Fruit fly (Drosophila melanogaster): ENCODE data around the gene Jasper.
A peak's percentile ranks its signal among the peaks of the same experiment; 100 is the strongest.

Jasper gene

DNA sequence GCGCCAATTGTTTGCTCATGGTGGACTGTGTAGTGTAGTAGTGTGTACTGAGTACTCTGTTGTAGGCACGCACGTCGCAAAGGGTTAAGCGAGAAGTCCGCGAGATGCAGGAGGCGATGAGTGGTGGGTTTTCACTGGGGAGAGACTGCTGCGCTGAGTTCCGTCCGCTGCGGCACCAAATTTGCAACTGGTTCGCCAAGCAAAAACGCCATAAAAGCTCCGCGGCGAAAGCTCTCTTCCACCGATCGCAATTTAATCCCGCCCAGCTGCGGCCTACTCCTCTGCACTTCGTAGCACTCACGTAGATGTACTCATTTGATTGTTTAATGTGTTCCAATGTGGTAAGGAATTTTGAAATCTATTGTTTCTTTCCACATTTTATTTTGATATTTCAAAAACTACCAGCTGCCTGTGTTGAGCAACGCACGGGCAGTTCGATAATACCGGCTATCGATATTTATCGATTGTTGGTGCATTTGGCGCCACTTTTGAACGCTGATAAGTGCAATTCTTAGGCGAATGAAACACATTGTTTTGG lies 37.3 kb upstream of the Jasper start, which contains the start of gene CG7920 (continued):
- peak; percentile 63 for TF ChIP-seq CG1603 (tag; optimal IDR thresholded peaks at IDR 0.05)
- no peak for TF ChIP-seq repo (GFP tag; optimal IDR thresholded peaks at IDR 0.05)
- TF ChIP-seq CG14965 (GFP tag; optimal IDR thresholded peaks at IDR 0.05; ENCODE audit: borderline replicate concordance), result no peak
- peak; percentile 41 for TF ChIP-seq CG17829 (tag; optimal IDR thresholded peaks at IDR 0.05)
- no peak for TF ChIP-seq CG10565 (GFP tag; optimal IDR thresholded peaks at IDR 0.05)
- TF ChIP-seq CG10654 (GFP tag; optimal IDR thresholded peaks at IDR 0.05), result no peak
- TF ChIP-seq HmgZ (tag; optimal IDR thresholded peaks at IDR 0.05), result peak; percentile 68
- no peak for TF ChIP-seq tx (GFP tag; optimal IDR thresholded peaks at IDR 0.05)
- peak; percentile 54; the same call in 1 of the 2 replicates for TF ChIP-seq hbn (GFP tag; IDR thresholded peaks at IDR 0.05; ENCODE audit: partially characterized antibody)
- peak; percentile 37 for TF ChIP-seq abd-A (tag; optimal IDR thresholded peaks at IDR 0.05)
- TF ChIP-seq sna (GFP tag; IDR thresholded peaks at IDR 0.05; ENCODE audit: partially characterized antibody), result peak; percentile 83
- TF ChIP-seq Oli (tag; optimal IDR thresholded peaks at IDR 0.05), result no peak
- no peak for TF ChIP-seq gsb (GFP tag; IDR thresholded peaks at IDR 0.05)
- TF ChIP-seq CG12071 (GFP tag; optimal IDR thresholded peaks at IDR 0.05), result peak; percentile 24
- TF ChIP-seq esg (GFP tag; conservative IDR thresholded peaks at IDR 0.05), result no peak
- TF ChIP-seq jing (GFP tag; optimal IDR thresholded peaks at IDR 0.05), result no peak
- TF ChIP-seq nau (GFP tag; optimal IDR thresholded peaks at IDR 0.05), result peak; percentile 12
- TF ChIP-seq ems (GFP tag; optimal IDR thresholded peaks at IDR 0.05), result peak; percentile 48
- TF ChIP-seq crp (GFP tag; optimal IDR thresholded peaks at IDR 0.05), result peak in 1 of 2 experiments; percentile 55
- no peak for TF ChIP-seq CG11456 (GFP tag; IDR thresholded peaks at IDR 0.05)
- no peak for TF ChIP-seq crc (GFP tag; optimal IDR thresholded peaks at IDR 0.05)
- peak; percentile 48 for TF ChIP-seq gfzf (GFP tag; optimal IDR thresholded peaks at IDR 0.05)
- peak; percentile 71 for TF ChIP-seq Fer1 (GFP tag; optimal IDR thresholded peaks at IDR 0.05)
- peak; percentile 22 for TF ChIP-seq CG30403 (GFP tag; optimal IDR thresholded peaks at IDR 0.05)
- peak; percentile 53; the same call in 2 of the 3 replicates for TF ChIP-seq CG14860 (GFP tag; IDR thresholded peaks at IDR 0.05; ENCODE audit: partially characterized antibody)
- peak; percentile 2 for TF ChIP-seq nerfin-1 (tag; optimal IDR thresholded peaks at IDR 0.05)
- no peak for TF ChIP-seq tll (GFP tag; optimal IDR thresholded peaks at IDR 0.05)
- TF ChIP-seq CG6813 (GFP tag; optimal IDR thresholded peaks at IDR 0.05), result no peak
- TF ChIP-seq CG12155 (GFP tag; optimal IDR thresholded peaks at IDR 0.05), result no peak
- TF ChIP-seq sob (GFP tag; IDR thresholded peaks at IDR 0.05), result peak; percentile 42; the same call in 1 of the 2 replicates
- TF ChIP-seq CoRest (tag; optimal IDR thresholded peaks at IDR 0.05), result peak; percentile 34
- peak; percentile 71 for TF ChIP-seq Sin3A (optimal IDR thresholded peaks at IDR 0.05)
- TF ChIP-seq unc-4 (GFP tag; IDR thresholded peaks at IDR 0.05; ENCODE audit: partially characterized antibody), result peak; percentile 83
- TF ChIP-seq maf-S (GFP tag; optimal IDR thresholded peaks at IDR 0.05), result peak; percentile 10
- TF ChIP-seq CG17359 (tag; optimal IDR thresholded peaks at IDR 0.05), result no peak
- TF ChIP-seq GATAe (GFP tag; conservative IDR thresholded peaks at IDR 0.05), result no peak
- TF ChIP-seq Myb (GFP tag; optimal IDR thresholded peaks at IDR 0.05), result peak; percentile 79
- no peak for TF ChIP-seq CG18011 (GFP tag; optimal IDR thresholded peaks at IDR 0.05)
- peak; percentile 77 for TF ChIP-seq nom (GFP tag; optimal IDR thresholded peaks at IDR 0.05)
- peak; percentile 44; the same call in 1 of the 3 replicates for TF ChIP-seq zen2 (GFP tag; IDR thresholded peaks at IDR 0.05; ENCODE audit: partially characterized antibody)
- TF ChIP-seq CG2712 (tag; optimal IDR thresholded peaks at IDR 0.05), result peak; percentile 6
- peak; percentile 1 for TF ChIP-seq CG12299 (tag; optimal IDR thresholded peaks at IDR 0.05)
- TF ChIP-seq CG16813 (GFP tag; IDR thresholded peaks at IDR 0.05; ENCODE audit: partially characterized antibody), result peak; percentile 75
- TF ChIP-seq Hmr (GFP tag; optimal IDR thresholded peaks at IDR 0.05), result peak; percentile 69
- TF ChIP-seq pzg (GFP tag; optimal IDR thresholded peaks at IDR 0.05), result peak; percentile 86
- TF ChIP-seq trh (GFP tag; optimal IDR thresholded peaks at IDR 0.05), result no peak
- TF ChIP-seq CG2120 (GFP tag; optimal IDR thresholded peaks at IDR 0.05), result peak; percentile 54
- TF ChIP-seq knrl (GFP tag; IDR thresholded peaks at IDR 0.05; ENCODE audit: partially characterized antibody), result peak; percentile 76
